Fruit fly (Drosophila melanogaster) whole organism, embryonic: ENCODE results near the gene CG31638.
A peak's percentile ranks its signal among the peaks of the same experiment; 100 is the strongest.

Source experiments
- ATbp ChIP-seq: fragments of 200-800 bp; sonication (Bioruptor generic); optimal IDR thresholded peaks from 2 replicates; lab custom pipeline; 2017; ENCODE audit warnings: missing biosample characterization, mild to moderate bottlenecking, missing genetic modification characterization, missing genetic modification reagents
- Atf-2 ChIP-seq: fragments of 200-800 bp; sonication (Bioruptor generic); optimal IDR thresholded peaks from 2 replicates; lab custom pipeline; 2016; ENCODE audit warnings: missing biosample characterization, missing genetic modification characterization
- CG10431 ChIP-seq: fragments of 200-800 bp; sonication (Bioruptor generic); optimal IDR thresholded peaks from 3 replicates; lab custom pipeline; 2018; ENCODE audit warnings: missing biosample characterization, mild to moderate bottlenecking, missing genetic modification characterization
- CG10543 ChIP-seq: fragments of 200-800 bp; sonication (Bioruptor generic); optimal IDR thresholded peaks from 3 replicates; lab custom pipeline; 2017; ENCODE audit warnings: missing biosample characterization, mild to moderate bottlenecking, missing genetic modification characterization, moderate library complexity
- CG12155 ChIP-seq: fragments of 200-800 bp; sonication (Bioruptor generic); optimal IDR thresholded peaks from 3 replicates; lab custom pipeline; 2016; ENCODE audit warnings: missing biosample characterization, missing genetic modification characterization
- CG14050 ChIP-seq: fragments of 200-800 bp; sonication (Bioruptor generic); IDR thresholded peaks from 3 replicates; pipeline ENCODE4 v1.3.6; 2022; ENCODE audit warnings: missing biosample characterization, missing genetic modification characterization
- CG1602 ChIP-seq: fragments of 200-800 bp; sonication (Bioruptor generic); optimal IDR thresholded peaks from 3 replicates; lab custom pipeline; 2016; ENCODE audit warnings: missing biosample characterization, missing genetic modification characterization
- CG1603 ChIP-seq: fragments of 200-800 bp; sonication (Bioruptor generic); optimal IDR thresholded peaks from 2 replicates; lab custom pipeline; 2019; ENCODE audit warnings: missing biosample characterization, mild to moderate bottlenecking, missing genetic modification characterization, moderate library complexity
- CG30431 ChIP-seq: fragments of 200-800 bp; sonication (Bioruptor generic); optimal IDR thresholded peaks from 2 replicates; lab custom pipeline; 2017; ENCODE audit warnings: missing biosample characterization, missing genetic modification characterization
- CG33213 ChIP-seq: fragments of 200-800 bp; sonication (Bioruptor generic); optimal IDR thresholded peaks from 3 replicates; lab custom pipeline; 2016; ENCODE audit warnings: missing biosample characterization, missing genetic modification characterization
- CG3407 ChIP-seq: fragments of 200-800 bp; sonication (Bioruptor generic); optimal IDR thresholded peaks from 2 replicates; lab custom pipeline; 2018; ENCODE audit warnings: missing biosample characterization, mild to moderate bottlenecking, missing genetic modification characterization
- CG34376 ChIP-seq: fragments of 200-800 bp; sonication (Bioruptor generic); optimal IDR thresholded peaks from 2 replicates; lab custom pipeline; 2018; ENCODE audit warnings: missing biosample characterization, mild to moderate bottlenecking, missing genetic modification characterization
- CG5953 ChIP-seq: fragments of 200-800 bp; sonication (Bioruptor generic); IDR thresholded peaks from 2 replicates; pipeline ENCODE4 v1.3.6; 2022; ENCODE audit warnings: missing biosample characterization, missing genetic modification characterization
- CG6791 ChIP-seq: fragments of 200-800 bp; sonication (Bioruptor generic); IDR thresholded peaks from 3 replicates; pipeline ENCODE4 v1.3.6; 2022; ENCODE audit warnings: missing biosample characterization, missing genetic modification characterization; ENCODE audit not compliant: partially characterized antibody
- CG6813 ChIP-seq: fragments of 200-800 bp; sonication (Bioruptor generic); optimal IDR thresholded peaks from 2 replicates; lab custom pipeline; 2017; ENCODE audit warnings: missing biosample characterization, missing genetic modification characterization, mild to moderate bottlenecking, moderate library complexity, missing genetic modification reagents
- CG7839 ChIP-seq: fragments of 200-800 bp; sonication (Bioruptor generic); optimal IDR thresholded peaks from 3 replicates; lab custom pipeline; 2018; ENCODE audit warnings: missing biosample characterization, mild to moderate bottlenecking, missing genetic modification characterization, moderate library complexity
- CG9609 ChIP-seq: fragments of 200-800 bp; sonication (Bioruptor generic); optimal IDR thresholded peaks from 3 replicates; lab custom pipeline; 2016; ENCODE audit warnings: missing biosample characterization, missing genetic modification characterization
- CG9797 ChIP-seq: fragments of 200-800 bp; sonication (Bioruptor generic); optimal IDR thresholded peaks from 3 replicates; lab custom pipeline; 2018; ENCODE audit warnings: missing biosample characterization, mild to moderate bottlenecking, missing genetic modification characterization
- Dip2 ChIP-seq: fragments of 200-800 bp; sonication (Bioruptor generic); IDR thresholded peaks from 2 replicates; pipeline ENCODE4 v1.3.6; 2022; ENCODE audit warnings: missing biosample characterization, missing genetic modification characterization
- HLH54F ChIP-seq: fragments of 200-800 bp; sonication (Bioruptor generic); optimal IDR thresholded peaks from 3 replicates; lab custom pipeline; 2016; ENCODE audit warnings: missing biosample characterization, missing genetic modification characterization
- Hmx ChIP-seq: fragments of 200-800 bp; sonication (Bioruptor generic); optimal IDR thresholded peaks from 2 replicates; lab custom pipeline; 2016; ENCODE audit warnings: missing biosample characterization, missing genetic modification characterization
- Lim3 ChIP-seq: fragments of 200-800 bp; sonication (Bioruptor generic); IDR thresholded peaks from 2 replicates; pipeline ENCODE4 v1.3.6; 2022; ENCODE audit warnings: missing biosample characterization, missing genetic modification characterization
- Optix ChIP-seq: fragments of 200-800 bp; sonication (Bioruptor generic); IDR thresholded peaks from 3 replicates; pipeline ENCODE4 v1.3.6; 2022; ENCODE audit warnings: missing biosample characterization, missing genetic modification characterization
- PHDP ChIP-seq: fragments of 200-800 bp; sonication (Bioruptor generic); optimal IDR thresholded peaks from 3 replicates; lab custom pipeline; 2018; ENCODE audit warnings: missing biosample characterization, mild to moderate bottlenecking, missing genetic modification characterization, moderate library complexity
- Sox102F ChIP-seq: fragments of 200-800 bp; sonication (Bioruptor generic); optimal IDR thresholded peaks from 2 replicates; lab custom pipeline; 2018; ENCODE audit warnings: missing biosample characterization, mild to moderate bottlenecking, missing genetic modification characterization, moderate library complexity
- TFAM ChIP-seq: fragments of 200-800 bp; sonication (Bioruptor generic); optimal IDR thresholded peaks from 2 replicates; lab custom pipeline; 2017; ENCODE audit warnings: missing biosample characterization, missing genetic modification characterization, inconsistent platforms
- YL-1 ChIP-seq: fragments of 200-800 bp; sonication (Bioruptor generic); optimal IDR thresholded peaks from 3 replicates; lab custom pipeline; 2017; ENCODE audit warnings: missing biosample characterization, mild to moderate bottlenecking, missing genetic modification characterization
- ac ChIP-seq: fragments of 200-800 bp; sonication (Bioruptor generic); optimal IDR thresholded peaks from 3 replicates; lab custom pipeline; 2017; ENCODE audit warnings: missing biosample characterization, mild to moderate bottlenecking, missing genetic modification characterization
- bbx ChIP-seq: fragments of 200-800 bp; sonication (Bioruptor generic); IDR thresholded peaks from 2 replicates; pipeline ENCODE4 v1.3.6; 2022; ENCODE audit warnings: missing biosample characterization, missing genetic modification characterization; ENCODE audit not compliant: partially characterized antibody
- cwo ChIP-seq: fragments of 200-800 bp; sonication (Bioruptor generic); optimal IDR thresholded peaks from 3 replicates; lab custom pipeline; 2017; ENCODE audit warnings: missing biosample characterization, missing genetic modification characterization, mild to moderate bottlenecking, moderate library complexity, missing genetic modification reagents
- dan ChIP-seq: fragments of 200-800 bp; sonication (Bioruptor generic); IDR thresholded peaks from 2 replicates; pipeline ENCODE4 v1.3.6; 2022; ENCODE audit warnings: missing biosample characterization, missing genetic modification characterization
- esg ChIP-seq: fragments of 200-800 bp; sonication (Bioruptor generic); conservative IDR thresholded peaks from 2 replicates; pipeline ENCODE4 v1.3.6; 2022; ENCODE audit warnings: missing biosample characterization, missing genetic modification characterization
- fd3F ChIP-seq: fragments of 200-800 bp; sonication (Bioruptor generic); optimal IDR thresholded peaks from 2 replicates; lab custom pipeline; 2018; ENCODE audit warnings: missing biosample characterization, mild to moderate bottlenecking, missing genetic modification characterization, moderate library complexity
- gem ChIP-seq: fragments of 200-800 bp; sonication (Bioruptor generic); optimal IDR thresholded peaks from 2 replicates; lab custom pipeline; 2019; ENCODE audit warnings: missing biosample characterization, mild to moderate bottlenecking, missing genetic modification characterization, moderate library complexity
- gsb-n ChIP-seq: fragments of 200-800 bp; sonication (Bioruptor generic); optimal IDR thresholded peaks from 3 replicates; lab custom pipeline; 2018; ENCODE audit warnings: missing biosample characterization, mild to moderate bottlenecking, missing genetic modification characterization
- klu ChIP-seq: fragments of 200-800 bp; sonication (Bioruptor generic); IDR thresholded peaks from 2 replicates; pipeline ENCODE4 v1.3.6; 2022; ENCODE audit warnings: missing biosample characterization, missing genetic modification characterization
- knrl ChIP-seq: fragments of 200-800 bp; sonication (Bioruptor generic); IDR thresholded peaks from 3 replicates; pipeline ENCODE4 v1.3.6; 2022; ENCODE audit warnings: missing biosample characterization, missing genetic modification characterization; ENCODE audit not compliant: partially characterized antibody
- nom ChIP-seq: fragments of 200-800 bp; sonication (Bioruptor generic); optimal IDR thresholded peaks from 2 replicates; lab custom pipeline; 2017; ENCODE audit warnings: missing biosample characterization, missing genetic modification characterization, mild to moderate bottlenecking, moderate library complexity, missing genetic modification reagents
- pb ChIP-seq: fragments of 200-800 bp; sonication (Bioruptor generic); optimal IDR thresholded peaks from 3 replicates; lab custom pipeline; 2016; ENCODE audit warnings: missing biosample characterization, missing genetic modification characterization
- shn ChIP-seq: fragments of 200-800 bp; sonication (Bioruptor generic); optimal IDR thresholded peaks from 3 replicates; lab custom pipeline; 2016; ENCODE audit warnings: missing biosample characterization, missing genetic modification characterization
- sim ChIP-seq: fragments of 200-800 bp; sonication (Bioruptor generic); IDR thresholded peaks from 2 replicates; pipeline ENCODE4 v1.3.6; 2022; ENCODE audit warnings: missing biosample characterization, missing genetic modification characterization
- slou ChIP-seq: fragments of 200-800 bp; sonication (Bioruptor generic); optimal IDR thresholded peaks from 3 replicates; lab custom pipeline; 2016; ENCODE audit warnings: missing biosample characterization, missing genetic modification characterization
- slp2 ChIP-seq: fragments of 200-800 bp; sonication (Bioruptor generic); optimal IDR thresholded peaks from 2 replicates; lab custom pipeline; 2016; ENCODE audit warnings: missing biosample characterization, missing genetic modification characterization
- sna ChIP-seq: fragments of 200-800 bp; sonication (Bioruptor generic); IDR thresholded peaks from 2 replicates; pipeline ENCODE4 v1.3.6; 2022; ENCODE audit warnings: missing biosample characterization, missing genetic modification characterization; ENCODE audit not compliant: partially characterized antibody
- sqz ChIP-seq: fragments of 200-800 bp; sonication (Bioruptor generic); optimal IDR thresholded peaks from 3 replicates; lab custom pipeline; 2018; ENCODE audit warnings: missing biosample characterization, mild to moderate bottlenecking, missing genetic modification characterization
- ssp ChIP-seq: fragments of 200-800 bp; sonication (Bioruptor generic); IDR thresholded peaks from 2 replicates; pipeline ENCODE4 v1.3.6; 2022; ENCODE audit warnings: missing biosample characterization, missing genetic modification characterization
- sug ChIP-seq: fragments of 200-800 bp; optimal IDR thresholded peaks from 2 replicates; lab custom pipeline; 2019; ENCODE audit warnings: missing biosample characterization, mild to moderate bottlenecking, missing genetic modification characterization, moderate library complexity
- vfl ChIP-seq: fragments of 200-800 bp; sonication (Bioruptor generic); optimal IDR thresholded peaks from 2 replicates; lab custom pipeline; 2016; ENCODE audit warnings: missing biosample characterization, missing genetic modification characterization

Gene CG31638

DNA sequence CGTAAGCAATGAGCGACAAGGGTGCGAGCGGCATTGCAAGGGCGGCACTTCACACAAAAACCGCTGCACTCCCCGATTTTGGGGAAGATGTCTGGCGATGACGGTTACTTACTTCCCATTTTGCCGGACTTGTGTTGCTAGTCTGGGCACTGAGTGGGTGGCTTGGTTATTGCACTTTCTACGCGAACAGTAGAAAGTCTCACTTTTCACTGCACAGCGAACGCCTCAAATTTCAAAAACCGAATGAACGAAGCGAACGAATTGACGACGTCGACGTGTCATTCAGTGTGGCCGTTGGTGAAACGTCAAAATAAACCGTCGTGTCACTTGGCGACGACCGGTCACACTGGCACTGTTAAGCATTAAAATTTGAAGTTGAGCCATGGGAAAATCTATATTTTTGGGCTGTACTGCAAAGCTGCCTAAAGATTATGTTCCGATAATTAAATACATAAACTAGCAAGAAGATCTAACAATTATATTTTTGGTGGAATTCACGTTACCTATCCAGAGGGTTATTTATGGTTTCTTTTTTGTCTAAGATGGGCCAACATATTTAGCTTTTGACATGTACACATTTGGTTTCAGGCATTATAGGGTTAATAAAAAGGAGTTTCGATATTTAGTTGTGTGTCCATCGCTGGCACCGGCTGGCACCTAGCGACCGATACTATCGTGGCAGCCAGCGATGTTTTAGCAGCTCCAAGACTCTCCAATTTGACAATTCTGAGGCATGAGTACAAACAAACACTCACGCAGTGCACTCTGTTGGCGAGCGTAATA lies 10.5 kb upstream of the CG31638 start, which contains the start of the genes Sec61alpha and Daxx (continued):
- TF ChIP-seq ac (GFP tag; lab: Kevin White, UChicago) = peak; percentile 5
- peak; percentile 38 for TF ChIP-seq gsb-n (tag; lab: Kevin White, UChicago)
- TF ChIP-seq cwo (GFP tag; lab: Kevin White, UChicago) = peak; percentile 62
- TF ChIP-seq CG6791 (GFP tag; lab: Robert Waterston, UW) = peak; percentile 100
- TF ChIP-seq CG9609 = peak; percentile 89
- peak; percentile 85 for TF ChIP-seq CG1602 (GFP tag; lab: Kevin White, UChicago)
- TF ChIP-seq Hmx = peak; percentile 13
- TF ChIP-seq CG3407 (GFP tag; lab: Kevin White, UChicago) = peak; percentile 45
- no peak for TF ChIP-seq nom
- TF ChIP-seq shn (GFP tag; lab: Kevin White, UChicago) = peak; percentile 94
- peak; percentile 94 for TF ChIP-seq HLH54F (GFP tag; lab: Kevin White, UChicago)
- TF ChIP-seq CG12155 (GFP tag; lab: Kevin White, UChicago) = peak; percentile 88
- TF ChIP-seq Atf-2 = peak; percentile 81
- TF ChIP-seq CG6813 (GFP tag; lab: Kevin White, UChicago) = peak; percentile 32
- peak; percentile 49 for TF ChIP-seq ATbp (GFP tag; lab: Kevin White, UChicago)
- peak; percentile 73 for TF ChIP-seq ssp (GFP tag; lab: Robert Waterston, UW)
- peak; percentile 100 for TF ChIP-seq knrl (GFP tag; lab: Robert Waterston, UW)
- TF ChIP-seq CG14050 = peak; percentile 76
- peak; percentile 63 for TF ChIP-seq CG34376 (GFP tag; lab: Kevin White, UChicago)
- TF ChIP-seq vfl = peak; percentile 87
- TF ChIP-seq Sox102F (GFP tag; lab: Kevin White, UChicago) = peak; percentile 80
- peak; percentile 81 for TF ChIP-seq fd3F (GFP tag; lab: Kevin White, UChicago)
- peak; percentile 54 for TF ChIP-seq CG1603
- peak; percentile 66 for TF ChIP-seq CG5953 (GFP tag; lab: Robert Waterston, UW)
- TF ChIP-seq CG10431 = peak; percentile 42
- TF ChIP-seq YL-1 (GFP tag; lab: Kevin White, UChicago) = peak; percentile 9
- TF ChIP-seq CG10543 (GFP tag; lab: Kevin White, UChicago) = peak; percentile 76
- peak; percentile 89 for TF ChIP-seq slou (GFP tag; lab: Kevin White, UChicago)
- TF ChIP-seq sna (GFP tag; lab: Robert Waterston, UW) = peak; percentile 98
- peak; percentile 60 for TF ChIP-seq CG30431 (GFP tag; lab: Kevin White, UChicago)
- peak; percentile 84 for TF ChIP-seq PHDP (tag; lab: Kevin White, UChicago)
- peak; percentile 89 for TF ChIP-seq gem
- peak; percentile 95 for TF ChIP-seq CG9797
- no peak for TF ChIP-seq sqz (GFP tag; lab: Kevin White, UChicago)
- TF ChIP-seq Optix (GFP tag; lab: Robert Waterston, UW) = peak; percentile 62; the same call in 2 of the 3 replicates
- no peak for TF ChIP-seq TFAM (GFP tag; lab: Kevin White, UChicago)
- TF ChIP-seq sug (tag; lab: Kevin White, UChicago) = peak; percentile 87
- peak; percentile 75; the same call in 1 of the 2 replicates for TF ChIP-seq klu
- no peak for TF ChIP-seq dan (GFP tag; lab: Robert Waterston, UW)
- TF ChIP-seq sim (GFP tag; lab: Robert Waterston, UW) = peak; percentile 18; the same call in 1 of the 2 replicates
- peak; percentile 86 for TF ChIP-seq slp2 (GFP tag; lab: Kevin White, UChicago)
- TF ChIP-seq CG33213 = peak; percentile 91
- TF ChIP-seq Dip2 = no peak
- TF ChIP-seq esg (GFP tag; lab: Robert Waterston, UW) = peak; percentile 86
- TF ChIP-seq CG7839 (tag; lab: Kevin White, UChicago) = peak; percentile 75
- TF ChIP-seq bbx = peak; percentile 100
- TF ChIP-seq Lim3 (GFP tag; lab: Robert Waterston, UW) = no peak
- TF ChIP-seq pb = peak; percentile 68
